Worm (Caenorhabditis elegans) whole organism, L3 larva: ENCODE data around the gene dct-19.

Experiments
- elt-2 ChIP-seq: sonication (generic microtip); optimal IDR thresholded peaks from 2 replicates; lab custom pipeline; 2016; ENCODE audit warnings: missing genetic modification reagents, mild to moderate bottlenecking, missing genetic modification characterization, missing compliant biosample characterization
- lin-15B ChIP-seq: fragments of 150-350 bp; optimal IDR thresholded peaks from 2 replicates; lab custom pipeline; 2014; ENCODE audit warnings: missing biosample characterization, missing genetic modification characterization
- mdl-1 ChIP-seq: fragments of 150-350 bp; optimal IDR thresholded peaks from 2 replicates; lab custom pipeline; 2014; ENCODE audit warnings: missing biosample characterization, missing genetic modification characterization
- nhr-237 ChIP-seq: fragments of 150-350 bp; optimal IDR thresholded peaks from 2 replicates; lab custom pipeline; 2014; ENCODE audit warnings: missing biosample characterization, missing genetic modification characterization

ce11 chrIV:12926639-12927038, 16.1 kb upstream of the dct-19 start, which contains the start of gene srlf-5:
- TF ChIP-seq nhr-237 (tag; lab: Kevin White, UChicago) (no peak), lin-15B (tag; lab: Kevin White, UChicago) (no peak), mdl-1 (tag; lab: Kevin White, UChicago) (no peak), elt-2 (tag; lab: Kevin White, UChicago) (no peak)
